Fruit fly (Drosophila melanogaster) whole organism, embryonic: ENCODE measurements around the gene CG17349.

ENCODE experiments used
- Adf1 ChIP-seq: fragments of 200-800 bp; sonication (Bioruptor generic); IDR thresholded peaks from 2 replicates; pipeline ENCODE4 v1.3.6; 2022; ENCODE audit warnings: missing biosample characterization, missing genetic modification characterization
- Antp ChIP-seq: fragments of 200-800 bp; sonication (Bioruptor generic); optimal IDR thresholded peaks from 3 replicates; lab custom pipeline; 2016; ENCODE audit warnings: missing biosample characterization, missing genetic modification characterization
- CG10959 ChIP-seq: fragments of 200-800 bp; sonication (Bioruptor generic); IDR thresholded peaks from 2 replicates; pipeline ENCODE4 v1.3.6; 2022; ENCODE audit warnings: missing biosample characterization, missing genetic modification characterization
- CG11398 ChIP-seq: fragments of 200-800 bp; sonication (Bioruptor generic); optimal IDR thresholded peaks from 2 replicates; lab custom pipeline; 2016; ENCODE audit warnings: missing biosample characterization, missing genetic modification characterization
- CG11696 ChIP-seq: fragments of 200-800 bp; sonication (Bioruptor generic); IDR thresholded peaks from 2 replicates; pipeline ENCODE4 v1.3.6; 2022; ENCODE audit warnings: missing biosample characterization, missing genetic modification characterization
- CG12071 ChIP-seq: fragments of 200-800 bp; sonication (Bioruptor generic); optimal IDR thresholded peaks from 3 replicates; lab custom pipeline; 2018; ENCODE audit warnings: missing biosample characterization, mild to moderate bottlenecking, missing genetic modification characterization
- CG14860 ChIP-seq: fragments of 200-800 bp; sonication (Bioruptor generic); IDR thresholded peaks from 3 replicates; pipeline ENCODE4 v1.3.6; 2022; ENCODE audit warnings: missing biosample characterization, missing genetic modification characterization; ENCODE audit not compliant: partially characterized antibody
- CG17612 ChIP-seq: fragments of 200-800 bp; sonication (Bioruptor generic); IDR thresholded peaks from 2 replicates; pipeline ENCODE4 v1.3.6; 2022; ENCODE audit warnings: missing biosample characterization, missing genetic modification characterization
- CG18011 ChIP-seq: fragments of 200-800 bp; sonication (Bioruptor generic); optimal IDR thresholded peaks from 2 replicates; lab custom pipeline; 2017; ENCODE audit warnings: missing biosample characterization, missing genetic modification characterization, mild to moderate bottlenecking, moderate library complexity, missing genotype
- CG18764 ChIP-seq: fragments of 200-800 bp; sonication (Bioruptor generic); optimal IDR thresholded peaks from 3 replicates; lab custom pipeline; 2016; ENCODE audit warnings: missing biosample characterization, missing genetic modification characterization
- CG2875 ChIP-seq: fragments of 200-800 bp; sonication (Bioruptor generic); optimal IDR thresholded peaks from 2 replicates; lab custom pipeline; 2017; ENCODE audit warnings: missing biosample characterization, mild to moderate bottlenecking, missing genetic modification characterization, missing genetic modification reagents
- CG30403 ChIP-seq: fragments of 200-800 bp; sonication (Bioruptor generic); optimal IDR thresholded peaks from 3 replicates; lab custom pipeline; 2016; ENCODE audit warnings: missing biosample characterization, missing genetic modification characterization
- CG31441 ChIP-seq: fragments of 200-800 bp; sonication (Bioruptor generic); IDR thresholded peaks from 2 replicates; pipeline ENCODE4 v1.3.6; 2022; ENCODE audit warnings: missing biosample characterization, missing genetic modification characterization
- CG32767 ChIP-seq: fragments of 200-800 bp; sonication (Bioruptor generic); IDR thresholded peaks from 2 replicates; pipeline ENCODE4 v1.3.6; 2022; ENCODE audit warnings: missing biosample characterization, missing genetic modification characterization
- CG34224 ChIP-seq: fragments of 200-800 bp; sonication (Bioruptor generic); IDR thresholded peaks from 3 replicates; pipeline ENCODE4 v1.3.6; 2022; ENCODE audit warnings: missing biosample characterization, missing genetic modification characterization; ENCODE audit not compliant: partially characterized antibody
- CG34422 ChIP-seq: fragments of 200-800 bp; sonication (Bioruptor generic); IDR thresholded peaks from 3 replicates; pipeline ENCODE4 v1.3.6; 2022; ENCODE audit warnings: missing biosample characterization, missing genetic modification characterization
- CG4820 ChIP-seq: fragments of 200-800 bp; sonication (Bioruptor generic); optimal IDR thresholded peaks from 3 replicates; lab custom pipeline; 2016; ENCODE audit warnings: missing biosample characterization, missing genetic modification characterization
- CG6765 ChIP-seq: fragments of 200-800 bp; sonication (Bioruptor generic); optimal IDR thresholded peaks from 3 replicates; lab custom pipeline; 2017; ENCODE audit warnings: missing biosample characterization, mild to moderate bottlenecking, missing genetic modification characterization
- CrebB ChIP-seq: fragments of 200-800 bp; sonication (Bioruptor generic); optimal IDR thresholded peaks from 3 replicates; lab custom pipeline; 2018; ENCODE audit warnings: missing biosample characterization, mild to moderate bottlenecking, missing genetic modification characterization
- Dp ChIP-seq: fragments of 200-800 bp; sonication (Bioruptor generic); optimal IDR thresholded peaks from 2 replicates; lab custom pipeline; 2018; ENCODE audit warnings: missing biosample characterization, mild to moderate bottlenecking, missing genetic modification characterization, moderate library complexity
- HHEX ChIP-seq: fragments of 200-800 bp; sonication (Bioruptor generic); optimal IDR thresholded peaks from 3 replicates; lab custom pipeline; 2017; ENCODE audit warnings: missing biosample characterization, mild to moderate bottlenecking, missing genetic modification characterization, missing genetic modification reagents
- Hsf ChIP-seq: fragments of 200-800 bp; sonication (Bioruptor generic); optimal IDR thresholded peaks from 3 replicates; lab custom pipeline; 2016; ENCODE audit warnings: missing biosample characterization, missing genetic modification characterization
- Kr ChIP-seq: fragments of 200-800 bp; sonication (Bioruptor generic); optimal IDR thresholded peaks from 2 replicates; lab custom pipeline; 2017; ENCODE audit warnings: missing biosample characterization, mild to moderate bottlenecking, missing genetic modification characterization
- Lpt ChIP-seq: fragments of >200 bp; optimal IDR thresholded peaks from 2 replicates; lab custom pipeline; 2018; ENCODE audit warnings: missing biosample characterization, missing genetic modification characterization
- Mes4 ChIP-seq: fragments of 200-800 bp; sonication (Bioruptor generic); optimal IDR thresholded peaks from 2 replicates; lab custom pipeline; 2016; ENCODE audit warnings: missing biosample characterization, missing genetic modification characterization
- NFAT ChIP-seq: fragments of 200-800 bp; sonication (Bioruptor generic); IDR thresholded peaks from 2 replicates; pipeline ENCODE4 v1.3.6; 2022; ENCODE audit warnings: missing biosample characterization, missing genetic modification characterization
- Nf-YB ChIP-seq: fragments of 200-800 bp; sonication (Bioruptor generic); optimal IDR thresholded peaks from 3 replicates; lab custom pipeline; 2019; ENCODE audit warnings: missing biosample characterization, mild to moderate bottlenecking, missing genetic modification characterization, moderate library complexity
- Oaz ChIP-seq: fragments of 200-800 bp; sonication (Bioruptor generic); IDR thresholded peaks from 2 replicates; pipeline ENCODE4 v1.3.6; 2022; ENCODE audit warnings: missing biosample characterization, missing genetic modification characterization
- Oli ChIP-seq: fragments of 200-800 bp; sonication (Bioruptor generic); optimal IDR thresholded peaks from 2 replicates; lab custom pipeline; 2018; ENCODE audit warnings: missing biosample characterization, mild to moderate bottlenecking, missing genetic modification characterization, moderate library complexity
- Optix ChIP-seq: fragments of 200-800 bp; sonication (Bioruptor generic); IDR thresholded peaks from 3 replicates; pipeline ENCODE4 v1.3.6; 2022; ENCODE audit warnings: missing biosample characterization, missing genetic modification characterization
- PHDP ChIP-seq: fragments of 200-800 bp; sonication (Bioruptor generic); optimal IDR thresholded peaks from 3 replicates; lab custom pipeline; 2018; ENCODE audit warnings: missing biosample characterization, mild to moderate bottlenecking, missing genetic modification characterization, moderate library complexity
- Pdp1 ChIP-seq, 2 experiments: fragments of 200-800 bp; sonication (Bioruptor generic); optimal IDR thresholded peaks; 3 replicates each; lab custom pipeline; 2016; ENCODE audit warnings: missing biosample characterization in 2 of 2, missing genetic modification characterization in 2 of 2, mild to moderate bottlenecking in 1 of 2, moderate library complexity in 1 of 2
- Side ChIP-seq: fragments of 200-800 bp; sonication (Bioruptor generic); optimal IDR thresholded peaks from 2 replicates; lab custom pipeline; 2016; ENCODE audit warnings: missing biosample characterization, missing genetic modification characterization
- Tbp ChIP-seq: fragments of >200 bp; optimal IDR thresholded peaks from 2 replicates; lab custom pipeline; 2018; ENCODE audit warnings: missing biosample characterization, missing genetic modification characterization
- br ChIP-seq: fragments of >200 bp; optimal IDR thresholded peaks from 2 replicates; lab custom pipeline; 2017
- btn ChIP-seq: fragments of 200-800 bp; sonication (Bioruptor generic); optimal IDR thresholded peaks from 2 replicates; lab custom pipeline; 2016; ENCODE audit warnings: missing biosample characterization, missing genetic modification characterization
- chinmo ChIP-seq: fragments of 200-800 bp; sonication (Bioruptor generic); IDR thresholded peaks from 4 replicates; pipeline ENCODE4 v1.3.6; 2022; ENCODE audit warnings: missing biosample characterization, missing genetic modification characterization; ENCODE audit not compliant: partially characterized antibody
- en ChIP-seq: fragments of 200-800 bp; sonication (Bioruptor generic); optimal IDR thresholded peaks from 2 replicates; lab custom pipeline; 2016; ENCODE audit warnings: missing biosample characterization, missing genetic modification characterization
- insv ChIP-seq, 2 experiments: fragments of 200-800 bp; sonication (Bioruptor generic); optimal IDR thresholded peaks; 3 replicates each; lab custom pipeline; 2016 to 2018; ENCODE audit warnings: missing biosample characterization in 2 of 2, missing genetic modification characterization in 2 of 2
- inv ChIP-seq: fragments of 200-800 bp; sonication (Bioruptor generic); IDR thresholded peaks from 2 replicates; pipeline ENCODE4 v1.3.6; 2022; ENCODE audit warnings: missing biosample characterization, missing genetic modification characterization; ENCODE audit not compliant: partially characterized antibody
- lov ChIP-seq, 2 experiments: fragments of 200-800 bp in 1 of 2; fragments of >200 bp in 1 of 2; sonication (Bioruptor generic) in 1 of 2; IDR thresholded peaks in 1 of 2; optimal IDR thresholded peaks in 1 of 2; 2 replicates in 1 of 2; 3 replicates in 1 of 2; pipeline versions ENCODE4 v1.3.6 to Lab custom; 2017 to 2022; ENCODE audit warnings: missing biosample characterization in 1 of 2, missing genetic modification characterization in 1 of 2
- p53 ChIP-seq: fragments of 200-800 bp; sonication (Bioruptor generic); optimal IDR thresholded peaks from 2 replicates; lab custom pipeline; 2016; ENCODE audit warnings: missing biosample characterization, missing genetic modification characterization
- pros ChIP-seq: fragments of 200-800 bp; sonication (Bioruptor generic); optimal IDR thresholded peaks from 3 replicates; lab custom pipeline; 2019; ENCODE audit warnings: missing biosample characterization, mild to moderate bottlenecking, missing genetic modification characterization, moderate library complexity
- sima ChIP-seq: fragments of 200-800 bp; sonication (Bioruptor generic); optimal IDR thresholded peaks from 2 replicates; lab custom pipeline; 2016; ENCODE audit warnings: missing biosample characterization, missing genetic modification characterization
- sob ChIP-seq: fragments of 200-800 bp; sonication (Bioruptor generic); IDR thresholded peaks from 2 replicates; pipeline ENCODE4 v1.3.6; 2022; ENCODE audit warnings: missing biosample characterization, missing genetic modification characterization
- tap ChIP-seq: fragments of 200-800 bp; optimal IDR thresholded peaks from 3 replicates; lab custom pipeline; 2019; ENCODE audit warnings: missing biosample characterization, mild to moderate bottlenecking, missing genetic modification characterization, moderate library complexity
- tll ChIP-seq, 2 experiments: fragments of 200-800 bp in 1 of 2; fragments of >200 bp in 1 of 2; sonication (Bioruptor generic) in 1 of 2; optimal IDR thresholded peaks; 2 replicates each; lab custom pipeline; 2017 to 2019; ENCODE audit warnings: missing biosample characterization in 2 of 2, missing genetic modification characterization in 2 of 2, mild to moderate bottlenecking in 1 of 2, moderate library complexity in 1 of 2
- toy ChIP-seq: fragments of 200-800 bp; sonication (Bioruptor generic); IDR thresholded peaks from 2 replicates; pipeline ENCODE4 v1.3.6; 2022; ENCODE audit warnings: missing biosample characterization, missing genetic modification characterization
- usp ChIP-seq: fragments of >200 bp; optimal IDR thresholded peaks from 2 replicates; lab custom pipeline; 2017; ENCODE audit warnings: missing biosample characterization, missing genetic modification characterization
- yki ChIP-seq: fragments of >200 bp; optimal IDR thresholded peaks from 3 replicates; lab custom pipeline; 2018
- zen2 ChIP-seq: fragments of 200-800 bp; sonication (Bioruptor generic); IDR thresholded peaks from 3 replicates; pipeline ENCODE4 v1.3.6; 2022; ENCODE audit warnings: missing biosample characterization, missing genetic modification characterization; ENCODE audit not compliant: partially characterized antibody

CG17349 gene

dm6 chr2L:19358017-19358471 is 12.2 kb upstream of the CG17349 start (continued):
- TF ChIP-seq Kr = peak; percentile 68
- TF ChIP-seq CG12071 (GFP tag; lab: Kevin White, UChicago) = peak; percentile 15
- no peak for TF ChIP-seq tll (GFP tag; optimal IDR thresholded peaks at IDR 0.05; lab: Kevin White, UChicago)
- no peak for TF ChIP-seq Oaz (GFP tag; lab: Robert Waterston, UW)
- TF ChIP-seq usp (GFP tag; lab: Kevin White, UChicago) = no peak
- no peak for TF ChIP-seq CG17612
- TF ChIP-seq en = no peak
- TF ChIP-seq CG18764 (GFP tag; lab: Kevin White, UChicago) = peak; percentile 11
- TF ChIP-seq CG31441 = peak; percentile 57
- TF ChIP-seq Side (GFP tag; lab: Kevin White, UChicago) = peak; percentile 16
- no peak for TF ChIP-seq insv (GFP tag; optimal IDR thresholded peaks at IDR 0.05; lab: Kevin White, UChicago)
- TF ChIP-seq Dp (GFP tag; lab: Kevin White, UChicago) = no peak
- TF ChIP-seq chinmo (GFP tag; lab: Robert Waterston, UW) = no peak
- no peak for TF ChIP-seq zen2
- TF ChIP-seq PHDP = peak; percentile 64
- peak; percentile 70 for TF ChIP-seq btn (GFP tag; lab: Kevin White, UChicago)
- TF ChIP-seq lov (optimal IDR thresholded peaks at IDR 0.05; lab: Kevin White, UChicago) = no peak
- TF ChIP-seq lov (GFP tag; IDR thresholded peaks at IDR 0.05; lab: Robert Waterston, UW) = no peak
- no peak for TF ChIP-seq yki
- no peak for TF ChIP-seq Adf1 (GFP tag; lab: Robert Waterston, UW)
- peak; percentile 68 for TF ChIP-seq Oli
- TF ChIP-seq pros (GFP tag; lab: Kevin White, UChicago) = no peak
- no peak for TF ChIP-seq Tbp (GFP tag; lab: Kevin White, UChicago)
- no peak for TF ChIP-seq NFAT
- no peak for TF ChIP-seq toy
- TF ChIP-seq CG11696 = no peak
- peak; percentile 61 for TF ChIP-seq CG4820 (GFP tag; lab: Kevin White, UChicago)
- TF ChIP-seq CG11398 (GFP tag; lab: Kevin White, UChicago) = peak; percentile 55
- peak; percentile 2 for TF ChIP-seq CrebB (tag; lab: Kevin White, UChicago)
- TF ChIP-seq Hsf (GFP tag; lab: Kevin White, UChicago) = peak; percentile 70
- TF ChIP-seq Mes4 (GFP tag; lab: Kevin White, UChicago) = peak; percentile 53
- TF ChIP-seq CG14860 (GFP tag; lab: Robert Waterston, UW) = no peak
- TF ChIP-seq Lpt (GFP tag; lab: Kevin White, UChicago) = no peak
- 0 out of 2 replicates have a peak, but pooled peaks have one; percentile 52 for TF ChIP-seq CG10959 (GFP tag; lab: Robert Waterston, UW)
- TF ChIP-seq HHEX (GFP tag; lab: Kevin White, UChicago) = peak; percentile 37
- TF ChIP-seq sima (GFP tag; lab: Kevin White, UChicago) = peak; percentile 39
- TF ChIP-seq Optix (GFP tag; lab: Robert Waterston, UW) = peak; percentile 49; the same call in 2 of the 3 replicates
- TF ChIP-seq CG2875 (GFP tag; lab: Kevin White, UChicago) = peak; percentile 75
- TF ChIP-seq CG32767 (GFP tag; lab: Robert Waterston, UW) = no peak
- TF ChIP-seq CG18011 (GFP tag; lab: Kevin White, UChicago) = no peak
- TF ChIP-seq tap = no peak
- peak; percentile 27; the same call in 1 of the 3 replicates for TF ChIP-seq CG34422 (GFP tag; lab: Robert Waterston, UW)
- TF ChIP-seq Antp (GFP tag; lab: Kevin White, UChicago) = no peak
- peak; percentile 24 for TF ChIP-seq Nf-YB (GFP tag; lab: Kevin White, UChicago)
- no peak; the same call in 1 of the 2 replicates for TF ChIP-seq sob (GFP tag; lab: Robert Waterston, UW)
- TF ChIP-seq CG6765 = no peak
- peak; percentile 48 to 57 for TF ChIP-seq Pdp1 (GFP tag; optimal IDR thresholded peaks at IDR 0.05; lab: Kevin White, UChicago)
- no peak for TF ChIP-seq br (lab: Kevin White, UChicago)
- no peak for TF ChIP-seq p53 (GFP tag; lab: Kevin White, UChicago)
- TF ChIP-seq CG34224 (GFP tag; lab: Robert Waterston, UW) = no peak
- no peak for TF ChIP-seq inv (GFP tag; lab: Robert Waterston, UW)
- peak; percentile 61 for TF ChIP-seq CG30403 (GFP tag; lab: Kevin White, UChicago)
